Worm (Caenorhabditis elegans): ENCODE data around the gene lgc-12.

lgc-12 gene

ce11 chrIII:7572781-7573400 is 10.9 kb downstream of the lgc-12 start, which contains the start of the genes rpl-9 and lpd-7 (continued):
- TF ChIP-seq zfp-3 (GFP tag; conservative IDR thresholded peaks at IDR 0.05) (no peak; the same call in 1 of the 2 replicates), nhr-28 (tag; optimal IDR thresholded peaks at IDR 0.05) (peak; percentile 82), nhr-10 (tag; optimal IDR thresholded peaks at IDR 0.05) (no peak), daf-12 (tag; optimal IDR thresholded peaks at IDR 0.05) (no peak), snpc-4 (tag; optimal IDR thresholded peaks at IDR 0.05) (no peak), pha-4 (GFP tag; IDR thresholded peaks at IDR 0.05) (no peak), pha-4 (tag; optimal IDR thresholded peaks at IDR 0.05) (peak; percentile 48), aly-2 (tag; optimal IDR thresholded peaks at IDR 0.05) (no peak), mep-1 (tag; optimal IDR thresholded peaks at IDR 0.05) (peak; percentile 91), zip-2 (tag; optimal IDR thresholded peaks at IDR 0.05) (no peak), lin-38 (GFP tag; IDR thresholded peaks at IDR 0.05) (peak; percentile 65), set-16 (GFP tag; IDR thresholded peaks at IDR 0.05) (no peak), Y48G9A.11 (GFP tag; IDR thresholded peaks at IDR 0.05) (no peak), F44E2.7 (GFP tag; IDR thresholded peaks at IDR 0.05) (no peak), F10B5.3 (tag; optimal IDR thresholded peaks at IDR 0.05) (no peak), fkh-10 (GFP tag; optimal IDR thresholded peaks at IDR 0.05) (peak; percentile 59), T26A8.4 (GFP tag; IDR thresholded peaks at IDR 0.05) (no peak), snpc-1.2 (GFP tag; IDR thresholded peaks at IDR 0.05) (no peak), fos-1 (tag; optimal IDR thresholded peaks at IDR 0.05) (no peak), ZK337.2 (GFP tag; IDR thresholded peaks at IDR 0.05) (no peak), pqm-1 (tag; optimal IDR thresholded peaks at IDR 0.05) (no peak), nhr-111 (GFP tag; optimal IDR thresholded peaks at IDR 0.05) (no peak), ztf-7 (tag; optimal IDR thresholded peaks at IDR 0.05) (no peak), duxl-1 (tag; optimal IDR thresholded peaks at IDR 0.05; ENCODE audit: poor library complexity) (peak; percentile 55), zag-1 (tag; optimal IDR thresholded peaks at IDR 0.05) (no peak), mxl-2 (GFP tag; conservative IDR thresholded peaks at IDR 0.05) (no peak), Y75B8A.6 (GFP tag; IDR thresholded peaks at IDR 0.05) (no peak), tag-97 (GFP tag; IDR thresholded peaks at IDR 0.05) (no peak), dmd-9 (GFP tag; IDR thresholded peaks at IDR 0.05) (no peak), ZK546.5 (tag; optimal IDR thresholded peaks at IDR 0.05) (no peak), nhr-25 (tag; optimal IDR thresholded peaks at IDR 0.05; ENCODE audit: borderline replicate concordance, insufficient read depth) (peak; percentile 42), T20F7.1 (GFP tag; optimal IDR thresholded peaks at IDR 0.05) (peak; percentile 70), lin-13 (GFP tag; optimal IDR thresholded peaks at IDR 0.05) (peak; percentile 71), nhr-102 (tag; optimal IDR thresholded peaks at IDR 0.05) (no peak), lin-1 (GFP tag; IDR thresholded peaks at IDR 0.05) (no peak), nhr-41 (GFP tag; IDR thresholded peaks at IDR 0.05) (no peak), gei-8 (GFP tag; optimal IDR thresholded peaks at IDR 0.05) (no peak), saeg-2 (GFP tag; IDR thresholded peaks at IDR 0.05) (no peak), unc-130 (GFP tag; optimal IDR thresholded peaks at IDR 0.05) (peak; percentile 52), F49E8.2 (tag; optimal IDR thresholded peaks at IDR 0.05; ENCODE audit: borderline replicate concordance) (no peak), vab-7 (GFP tag; IDR thresholded peaks at IDR 0.05) (no peak; the same call in 1 of the 2 replicates), daf-16 (GFP tag; optimal IDR thresholded peaks at IDR 0.05) (no peak), daf-16 (tag; optimal IDR thresholded peaks at IDR 0.05) (peak; percentile 71), php-3 (GFP tag; IDR thresholded peaks at IDR 0.05) (no peak), unc-62 (GFP tag; optimal IDR thresholded peaks at IDR 0.05 in 1 of 2) (peak in 1 of 2 experiments; percentile 38), unc-62 (tag; optimal IDR thresholded peaks at IDR 0.05) (no peak), dmd-6 (GFP tag; IDR thresholded peaks at IDR 0.05) (peak; percentile 41; the same call in 1 of the 2 replicates), nhr-77 (tag; optimal IDR thresholded peaks at IDR 0.05) (peak; percentile 81), ctbp-1 (GFP tag; IDR thresholded peaks at IDR 0.05) (no peak), jun-1 (tag; optimal IDR thresholded peaks at IDR 0.05) (no peak), hlh-11 (tag; optimal IDR thresholded peaks at IDR 0.05) (peak; percentile 71), nhr-237 (tag; optimal IDR thresholded peaks at IDR 0.05) (no peak)

All from whole organism, L4 larva.